Worm (Caenorhabditis elegans) whole organism, L4 larva: ENCODE measurements around the gene qns-1.

Experiments used
- daf-8 ChIP-seq: fragments of 200-800 bp; sonication (Bioruptor generic); IDR thresholded peaks from 2 replicates; pipeline ENCODE4 v1.3.6; 2022; ENCODE audit warnings: missing genetic modification characterization, missing compliant biosample characterization
- dmd-8 ChIP-seq: fragments of 200-800 bp; sonication (Bioruptor generic); IDR thresholded peaks from 2 replicates; pipeline ENCODE4 v1.3.6; 2022; ENCODE audit warnings: missing genetic modification characterization, missing compliant biosample characterization
- lin-29 ChIP-seq: fragments of 200-800 bp; sonication (Bioruptor generic); IDR thresholded peaks from 2 replicates; pipeline ENCODE4 v1.3.6; 2022; ENCODE audit warnings: missing genetic modification reagents, missing genetic modification characterization, missing compliant biosample characterization
- nhr-10 ChIP-seq: fragments of 150-350 bp; optimal IDR thresholded peaks from 2 replicates; lab custom pipeline; 2014; ENCODE audit warnings: missing biosample characterization, missing genetic modification characterization
- pha-4 ChIP-seq, 2 experiments: fragments of 150-350 bp in 1 of 2; fragments of 200-800 bp in 1 of 2; sonication (Bioruptor generic) in 1 of 2; IDR thresholded peaks in 1 of 2; optimal IDR thresholded peaks in 1 of 2; 2 replicates each; pipeline versions ENCODE4 v1.3.6 to Lab custom; 2014 to 2022; ENCODE audit warnings: missing genetic modification characterization in 2 of 2, missing genetic modification reagents in 2 of 2, missing biosample characterization in 1 of 2, missing compliant biosample characterization in 1 of 2
- snpc-4 ChIP-seq: fragments of 150-350 bp; optimal IDR thresholded peaks from 2 replicates; lab custom pipeline; 2014; ENCODE audit warnings: missing biosample characterization, missing genetic modification characterization
- tra-1 ChIP-seq: fragments of 200-800 bp; sonication (Bioruptor generic); IDR thresholded peaks from 2 replicates; pipeline ENCODE4 v1.3.6; 2022; ENCODE audit warnings: missing genetic modification reagents, missing genetic modification characterization, missing compliant biosample characterization

DNA sequence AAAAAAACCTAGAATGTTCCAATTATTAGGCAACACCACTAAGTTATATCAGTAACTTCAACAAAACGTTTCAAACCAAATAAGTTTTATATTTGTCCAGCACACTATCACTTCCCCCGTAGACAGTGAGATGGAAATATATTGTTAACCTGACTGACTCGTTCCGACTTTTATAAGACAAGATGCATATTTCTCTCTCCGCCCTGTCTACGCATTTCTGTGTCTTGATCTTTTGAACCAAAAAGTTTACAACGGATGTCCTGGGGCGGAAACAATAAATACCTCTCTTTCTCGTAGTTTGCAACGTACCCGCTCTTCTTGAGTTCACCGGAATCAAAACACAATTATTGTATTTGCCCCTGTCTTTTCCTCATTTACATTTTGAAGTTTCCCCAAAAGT is 32.2 kb upstream of the qns-1 start:
- TF ChIP-seq lin-29: no peak
- TF ChIP-seq pha-4 (GFP tag; IDR thresholded peaks at IDR 0.05; lab: Robert Waterston, UW): no peak
- TF ChIP-seq pha-4 (tag; optimal IDR thresholded peaks at IDR 0.05; lab: Kevin White, UChicago): no peak
- no peak for TF ChIP-seq daf-8
- no peak for TF ChIP-seq snpc-4
- TF ChIP-seq dmd-8 (GFP tag; lab: Robert Waterston, UW): no peak
- TF ChIP-seq tra-1 (GFP tag; lab: Robert Waterston, UW): no peak
- no peak for TF ChIP-seq nhr-10
